Worm (Caenorhabditis elegans) whole organism, mixed stage, embryonic: ENCODE measurements around the gene D1053.4.

Source experiments
- M03D4.4 ChIP-seq: sonication (generic microtip); optimal IDR thresholded peaks from 2 replicates; lab custom pipeline; 2017; ENCODE audit warnings: mild to moderate bottlenecking, missing genetic modification characterization, missing compliant biosample characterization
- elt-3 ChIP-seq: fragments of 150-350 bp; optimal IDR thresholded peaks from 2 replicates; lab custom pipeline; 2014; ENCODE audit warnings: missing biosample characterization, missing genetic modification characterization
- nhr-28 ChIP-seq: fragments of 150-350 bp; optimal IDR thresholded peaks from 2 replicates; lab custom pipeline; 2014; ENCODE audit warnings: missing biosample characterization, missing genetic modification characterization

ce11 chrX:11725646-11726045, 2.0 kb upstream of the D1053.4 start:
- no peak for TF ChIP-seq elt-3 (tag; lab: Kevin White, UChicago)
- no peak for TF ChIP-seq nhr-28
- TF ChIP-seq M03D4.4 (tag; lab: Kevin White, UChicago): no peak
